Fruit fly (Drosophila melanogaster) whole organism, embryonic: ENCODE data around the gene Tomosyn.

Experiments
- Bgb ChIP-seq: fragments of 200-800 bp; sonication (Bioruptor generic); IDR thresholded peaks from 2 replicates; pipeline ENCODE4 v1.3.6; 2022; ENCODE audit warnings: missing biosample characterization, missing genetic modification characterization; ENCODE audit not compliant: partially characterized antibody
- CG10543 ChIP-seq: fragments of 200-800 bp; sonication (Bioruptor generic); optimal IDR thresholded peaks from 3 replicates; lab custom pipeline; 2017; ENCODE audit warnings: missing biosample characterization, mild to moderate bottlenecking, missing genetic modification characterization, moderate library complexity
- CG10959 ChIP-seq: fragments of 200-800 bp; sonication (Bioruptor generic); IDR thresholded peaks from 2 replicates; pipeline ENCODE4 v1.3.6; 2022; ENCODE audit warnings: missing biosample characterization, missing genetic modification characterization
- CG12104 ChIP-seq: fragments of 200-800 bp; sonication (Bioruptor generic); optimal IDR thresholded peaks from 3 replicates; lab custom pipeline; 2016; ENCODE audit warnings: missing biosample characterization, missing genetic modification characterization
- CG12744 ChIP-seq: fragments of 200-800 bp; sonication (Bioruptor generic); optimal IDR thresholded peaks from 2 replicates; lab custom pipeline; 2016; ENCODE audit warnings: missing biosample characterization, missing genetic modification characterization
- CG15073 ChIP-seq: fragments of 200-800 bp; sonication (Bioruptor generic); optimal IDR thresholded peaks from 2 replicates; lab custom pipeline; 2016; ENCODE audit warnings: missing biosample characterization, missing genetic modification characterization
- CG15269 ChIP-seq: fragments of 200-800 bp; sonication (Bioruptor generic); optimal IDR thresholded peaks from 2 replicates; lab custom pipeline; 2018; ENCODE audit warnings: missing biosample characterization, mild to moderate bottlenecking, missing genetic modification characterization, moderate library complexity
- CG17359 ChIP-seq: fragments of 200-800 bp; sonication (Bioruptor generic); optimal IDR thresholded peaks from 3 replicates; lab custom pipeline; 2018; ENCODE audit warnings: missing biosample characterization, mild to moderate bottlenecking, missing genetic modification characterization, moderate library complexity
- CG18599 ChIP-seq: fragments of 200-800 bp; sonication (Bioruptor generic); optimal IDR thresholded peaks from 3 replicates; lab custom pipeline; 2017; ENCODE audit warnings: missing biosample characterization, missing genetic modification characterization, mild to moderate bottlenecking, moderate library complexity, missing genetic modification reagents
- CG2202 ChIP-seq: fragments of 200-800 bp; sonication (Bioruptor generic); optimal IDR thresholded peaks from 2 replicates; lab custom pipeline; 2018; ENCODE audit warnings: missing biosample characterization, mild to moderate bottlenecking, missing genetic modification characterization
- CG2889 ChIP-seq: fragments of 200-800 bp; sonication (Bioruptor generic); IDR thresholded peaks from 3 replicates; pipeline ENCODE4 v1.3.6; 2022; ENCODE audit warnings: missing biosample characterization, missing genetic modification characterization
- CG32532 ChIP-seq: fragments of 200-800 bp; sonication (Bioruptor generic); IDR thresholded peaks from 2 replicates; pipeline ENCODE4 v1.3.6; 2022; ENCODE audit warnings: missing biosample characterization, missing genetic modification characterization
- CG4404 ChIP-seq: fragments of 200-800 bp; sonication (Bioruptor generic); IDR thresholded peaks from 2 replicates; pipeline ENCODE4 v1.3.6; 2022; ENCODE audit warnings: missing biosample characterization, missing genetic modification characterization
- CG8281 ChIP-seq: fragments of 200-800 bp; sonication (Bioruptor generic); optimal IDR thresholded peaks from 2 replicates; lab custom pipeline; 2018; ENCODE audit warnings: missing biosample characterization, mild to moderate bottlenecking, missing genetic modification characterization, moderate library complexity
- CG8290 ChIP-seq, 3 experiments: fragments of 200-800 bp; sonication (Bioruptor generic); optimal IDR thresholded peaks; 2 replicates each; lab custom pipeline; 2016 to 2019; ENCODE audit warnings: missing biosample characterization in 3 of 3, missing genetic modification characterization in 3 of 3, mild to moderate bottlenecking in 2 of 3, moderate library complexity in 1 of 3
- CG8478 ChIP-seq: fragments of >200 bp; optimal IDR thresholded peaks from 2 replicates; lab custom pipeline; 2018
- CG8944 ChIP-seq: fragments of 200-800 bp; sonication (Bioruptor generic); optimal IDR thresholded peaks from 3 replicates; lab custom pipeline; 2016; ENCODE audit warnings: missing biosample characterization, missing genetic modification characterization
- Dbx ChIP-seq: fragments of 200-800 bp; sonication (Bioruptor generic); IDR thresholded peaks from 3 replicates; pipeline ENCODE4 v1.3.6; 2022; ENCODE audit warnings: missing biosample characterization, missing genetic modification characterization
- Dip3 ChIP-seq: fragments of 200-800 bp; sonication (Bioruptor generic); optimal IDR thresholded peaks from 3 replicates; lab custom pipeline; 2016; ENCODE audit warnings: missing biosample characterization, missing genetic modification characterization
- Dll ChIP-seq: fragments of 200-800 bp; sonication (Bioruptor generic); IDR thresholded peaks from 4 replicates; pipeline ENCODE4 v1.3.6; 2022; ENCODE audit warnings: missing biosample characterization, missing genetic modification characterization; ENCODE audit not compliant: partially characterized antibody
- Dp ChIP-seq: fragments of 200-800 bp; sonication (Bioruptor generic); optimal IDR thresholded peaks from 2 replicates; lab custom pipeline; 2018; ENCODE audit warnings: missing biosample characterization, mild to moderate bottlenecking, missing genetic modification characterization, moderate library complexity
- Elba2 ChIP-seq: fragments of 200-800 bp; sonication (Bioruptor generic); optimal IDR thresholded peaks from 3 replicates; lab custom pipeline; 2016; ENCODE audit warnings: missing biosample characterization, missing genetic modification characterization
- Ets97D ChIP-seq: fragments of 200-800 bp; sonication (Bioruptor generic); optimal IDR thresholded peaks from 3 replicates; lab custom pipeline; 2016; ENCODE audit warnings: missing biosample characterization, missing genetic modification characterization
- HHEX ChIP-seq: fragments of 200-800 bp; sonication (Bioruptor generic); optimal IDR thresholded peaks from 3 replicates; lab custom pipeline; 2017; ENCODE audit warnings: missing biosample characterization, mild to moderate bottlenecking, missing genetic modification characterization, missing genetic modification reagents
- Med ChIP-seq: fragments of 200-800 bp; sonication (Bioruptor generic); peaks from one replicate; lab custom pipeline; 2016; ENCODE audit warnings: missing biosample characterization, missing genetic modification characterization, mild to moderate bottlenecking, inconsistent platforms, moderate library complexity
- Pdp1 ChIP-seq, 2 experiments: fragments of 200-800 bp; sonication (Bioruptor generic); optimal IDR thresholded peaks; 3 replicates each; lab custom pipeline; 2016; ENCODE audit warnings: missing biosample characterization in 2 of 2, missing genetic modification characterization in 2 of 2, mild to moderate bottlenecking in 1 of 2, moderate library complexity in 1 of 2
- Trl ChIP-seq, 3 experiments: fragments of >200 bp in 2 of 3; fragments of 200-800 bp in 1 of 3; sonication (Bioruptor generic) in 1 of 3; optimal IDR thresholded peaks; 2 replicates in 1 of 3; 3 replicates in 2 of 3; lab custom pipeline; 2016 to 2017; ENCODE audit warnings: missing biosample characterization in 1 of 3, missing genetic modification characterization in 1 of 3
- cg ChIP-seq: fragments of 200-800 bp; sonication (Bioruptor generic); optimal IDR thresholded peaks from 3 replicates; lab custom pipeline; 2019; ENCODE audit warnings: missing biosample characterization, mild to moderate bottlenecking, missing genetic modification characterization, moderate library complexity
- chinmo ChIP-seq: fragments of 200-800 bp; sonication (Bioruptor generic); IDR thresholded peaks from 4 replicates; pipeline ENCODE4 v1.3.6; 2022; ENCODE audit warnings: missing biosample characterization, missing genetic modification characterization; ENCODE audit not compliant: partially characterized antibody
- ci ChIP-seq: fragments of 200-800 bp; sonication (Bioruptor generic); IDR thresholded peaks from 3 replicates; pipeline ENCODE4 v1.3.6; 2022; ENCODE audit warnings: missing biosample characterization, missing genetic modification characterization
- cwo ChIP-seq: fragments of 200-800 bp; sonication (Bioruptor generic); optimal IDR thresholded peaks from 3 replicates; lab custom pipeline; 2017; ENCODE audit warnings: missing biosample characterization, missing genetic modification characterization, mild to moderate bottlenecking, moderate library complexity, missing genetic modification reagents
- dm ChIP-seq: fragments of 200-800 bp; sonication (Bioruptor generic); optimal IDR thresholded peaks from 3 replicates; lab custom pipeline; 2016; ENCODE audit warnings: missing biosample characterization, missing genetic modification characterization
- gem ChIP-seq: fragments of 200-800 bp; sonication (Bioruptor generic); optimal IDR thresholded peaks from 2 replicates; lab custom pipeline; 2019; ENCODE audit warnings: missing biosample characterization, mild to moderate bottlenecking, missing genetic modification characterization, moderate library complexity
- gt ChIP-seq: fragments of 200-800 bp; sonication (Bioruptor generic); IDR thresholded peaks from 2 replicates; pipeline ENCODE4 v1.3.6; 2022; ENCODE audit warnings: missing biosample characterization, missing genetic modification characterization
- lab ChIP-seq: fragments of 200-800 bp; sonication (Bioruptor generic); optimal IDR thresholded peaks from 3 replicates; lab custom pipeline; 2017; ENCODE audit warnings: missing biosample characterization, missing genetic modification characterization, mild to moderate bottlenecking, moderate library complexity, missing genetic modification reagents
- luna ChIP-seq: fragments of 200-800 bp; sonication (Bioruptor generic); optimal IDR thresholded peaks from 2 replicates; lab custom pipeline; 2016; ENCODE audit warnings: missing biosample characterization, missing genetic modification characterization
- mirr ChIP-seq: fragments of 200-800 bp; sonication (Bioruptor generic); optimal IDR thresholded peaks from 3 replicates; lab custom pipeline; 2018; ENCODE audit warnings: missing biosample characterization, mild to moderate bottlenecking, missing genetic modification characterization
- mld ChIP-seq: fragments of 200-800 bp; sonication (Bioruptor generic); IDR thresholded peaks from 3 replicates; pipeline ENCODE4 v1.3.6; 2022; ENCODE audit warnings: missing biosample characterization, missing genetic modification characterization; ENCODE audit not compliant: partially characterized antibody
- pb ChIP-seq: fragments of 200-800 bp; sonication (Bioruptor generic); optimal IDR thresholded peaks from 3 replicates; lab custom pipeline; 2016; ENCODE audit warnings: missing biosample characterization, missing genetic modification characterization
- phol ChIP-seq: fragments of 200-800 bp; sonication (Bioruptor generic); optimal IDR thresholded peaks from 3 replicates; lab custom pipeline; 2018; ENCODE audit warnings: missing biosample characterization, mild to moderate bottlenecking, missing genetic modification characterization, moderate library complexity
- pita ChIP-seq: fragments of 200-800 bp; sonication (Bioruptor generic); optimal IDR thresholded peaks from 2 replicates; lab custom pipeline; 2017; ENCODE audit warnings: missing biosample characterization, mild to moderate bottlenecking, missing genetic modification characterization
- sens-2 ChIP-seq: fragments of 200-800 bp; sonication (Bioruptor generic); IDR thresholded peaks from 2 replicates; pipeline ENCODE4 v1.3.6; 2022; ENCODE audit warnings: missing biosample characterization, missing genetic modification characterization
- shn ChIP-seq: fragments of 200-800 bp; sonication (Bioruptor generic); optimal IDR thresholded peaks from 3 replicates; lab custom pipeline; 2016; ENCODE audit warnings: missing biosample characterization, missing genetic modification characterization
- sob ChIP-seq: fragments of 200-800 bp; sonication (Bioruptor generic); IDR thresholded peaks from 2 replicates; pipeline ENCODE4 v1.3.6; 2022; ENCODE audit warnings: missing biosample characterization, missing genetic modification characterization
- stwl ChIP-seq: fragments of 200-800 bp; sonication (Bioruptor generic); optimal IDR thresholded peaks from 3 replicates; lab custom pipeline; 2018; ENCODE audit warnings: missing biosample characterization, mild to moderate bottlenecking, missing genetic modification characterization, moderate library complexity
- tup ChIP-seq: fragments of 200-800 bp; sonication (Bioruptor generic); optimal IDR thresholded peaks from 2 replicates; lab custom pipeline; 2016; ENCODE audit warnings: missing biosample characterization, mild to moderate bottlenecking, missing genetic modification characterization, moderate library complexity
- zen2 ChIP-seq: fragments of 200-800 bp; sonication (Bioruptor generic); IDR thresholded peaks from 3 replicates; pipeline ENCODE4 v1.3.6; 2022; ENCODE audit warnings: missing biosample characterization, missing genetic modification characterization; ENCODE audit not compliant: partially characterized antibody
- zf30C ChIP-seq: fragments of 200-800 bp; sonication (Bioruptor generic); optimal IDR thresholded peaks from 3 replicates; lab custom pipeline; 2018; ENCODE audit warnings: missing biosample characterization, mild to moderate bottlenecking, missing genetic modification characterization

The Tomosyn gene

DNA sequence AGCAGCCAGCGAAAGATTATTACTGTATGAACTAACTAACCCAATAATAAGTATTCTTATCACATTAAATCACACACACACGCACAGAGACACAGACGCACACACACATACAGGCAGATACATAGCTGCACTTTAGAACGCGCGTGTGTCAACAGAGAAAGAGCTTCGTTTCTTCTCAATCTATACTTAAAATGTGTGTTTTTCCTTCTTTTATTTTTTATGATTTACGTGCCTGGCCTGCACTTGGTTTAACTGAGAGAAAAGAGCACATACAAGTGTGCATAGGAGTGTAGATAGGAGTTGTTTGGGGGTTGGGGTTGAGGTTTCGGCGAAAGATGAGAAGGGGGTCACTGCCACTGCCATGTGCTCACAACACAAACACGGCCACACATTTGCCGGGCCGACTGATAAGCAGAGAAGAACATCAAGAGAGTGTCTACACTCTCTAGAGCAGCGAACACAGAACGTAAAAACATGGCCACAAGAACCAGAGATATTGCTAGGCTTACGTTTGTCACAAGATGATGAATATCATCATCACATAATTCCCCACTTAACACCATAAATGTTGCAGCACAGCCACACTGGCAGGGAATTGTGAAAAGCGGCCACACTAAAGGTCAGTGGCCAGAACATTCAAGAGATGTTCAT lies 36.3 kb downstream of the Tomosyn start:
- TF ChIP-seq CG4404 (GFP tag; lab: Robert Waterston, UW), result no peak
- peak; percentile 61 for TF ChIP-seq stwl (tag; lab: Kevin White, UChicago)
- peak; percentile 74 for TF ChIP-seq cg (GFP tag; lab: Kevin White, UChicago)
- no peak for TF ChIP-seq Dp (GFP tag; lab: Kevin White, UChicago)
- no peak for TF ChIP-seq CG17359 (tag; lab: Kevin White, UChicago)
- TF ChIP-seq pb (GFP tag; lab: Kevin White, UChicago), result no peak
- TF ChIP-seq HHEX (GFP tag; lab: Kevin White, UChicago), result peak; percentile 9
- no peak for TF ChIP-seq CG12744
- TF ChIP-seq mld (GFP tag; lab: Robert Waterston, UW), result no peak
- TF ChIP-seq Dip3, result no peak
- TF ChIP-seq CG18599 (GFP tag; lab: Kevin White, UChicago), result no peak
- no peak for TF ChIP-seq CG2202 (tag; lab: Kevin White, UChicago)
- TF ChIP-seq Bgb (GFP tag; lab: Robert Waterston, UW), result no peak
- no peak for TF ChIP-seq CG15073 (GFP tag; lab: Kevin White, UChicago)
- TF ChIP-seq Dbx (GFP tag; lab: Robert Waterston, UW), result peak; percentile 22; the same call in 1 of the 3 replicates
- TF ChIP-seq gem, result no peak
- TF ChIP-seq Elba2 (GFP tag; lab: Kevin White, UChicago), result no peak
- TF ChIP-seq mirr (GFP tag; lab: Kevin White, UChicago), result no peak
- no peak for TF ChIP-seq CG8944 (GFP tag; lab: Kevin White, UChicago)
- no peak for TF ChIP-seq zf30C (GFP tag; lab: Kevin White, UChicago)
- TF ChIP-seq shn (GFP tag; lab: Kevin White, UChicago), result no peak
- no peak for TF ChIP-seq Ets97D
- TF ChIP-seq CG15269 (tag; lab: Kevin White, UChicago), result no peak
- no peak for TF ChIP-seq pita (GFP tag; lab: Kevin White, UChicago)
- TF ChIP-seq sob (GFP tag; lab: Robert Waterston, UW), result no peak
- peak; percentile 57 for TF ChIP-seq Med (GFP tag; lab: Kevin White, UChicago)
- no peak for TF ChIP-seq CG2889 (GFP tag; lab: Robert Waterston, UW)
- peak; percentile 30 for TF ChIP-seq dm (GFP tag; lab: Kevin White, UChicago)
- peak; percentile 2 for TF ChIP-seq CG8290 (GFP tag; optimal IDR thresholded peaks at IDR 0.05; lab: Kevin White, UChicago)
- TF ChIP-seq CG8290 (tag; optimal IDR thresholded peaks at IDR 0.05; lab: Kevin White, UChicago), result peak in 1 of 2 experiments; percentile 11
- TF ChIP-seq Pdp1 (GFP tag; optimal IDR thresholded peaks at IDR 0.05; lab: Kevin White, UChicago), result peak in 1 of 2 experiments; percentile 1
- TF ChIP-seq gt (GFP tag; lab: Robert Waterston, UW), result no peak
- no peak for TF ChIP-seq sens-2
- no peak for TF ChIP-seq phol (tag; lab: Kevin White, UChicago)
- no peak for TF ChIP-seq CG8478 (lab: Kevin White, UChicago)
- no peak for TF ChIP-seq tup (GFP tag; lab: Kevin White, UChicago)
- peak; percentile 46 for TF ChIP-seq CG10543 (GFP tag; lab: Kevin White, UChicago)
- 0 out of 3 replicates have a peak, but pooled peaks have one; percentile 9 for TF ChIP-seq ci (GFP tag; lab: Robert Waterston, UW)
- peak in 1 of 2 experiments; percentile 16 for TF ChIP-seq Trl (optimal IDR thresholded peaks at IDR 0.05; lab: Kevin White, UChicago)
- no peak for TF ChIP-seq Trl (GFP tag; optimal IDR thresholded peaks at IDR 0.05; lab: Kevin White, UChicago)
- TF ChIP-seq Dll, result no peak
- TF ChIP-seq CG10959 (GFP tag; lab: Robert Waterston, UW), result no peak
- TF ChIP-seq CG32532 (GFP tag; lab: Robert Waterston, UW), result no peak
- no peak for TF ChIP-seq luna
- no peak for TF ChIP-seq cwo (GFP tag; lab: Kevin White, UChicago)
- no peak for TF ChIP-seq zen2 (GFP tag; lab: Robert Waterston, UW)
- 0 out of 4 replicates have a peak, but pooled peaks have one; percentile 72 for TF ChIP-seq chinmo
- TF ChIP-seq CG12104, result no peak
- TF ChIP-seq lab (GFP tag; lab: Kevin White, UChicago), result peak; percentile 2
- no peak for TF ChIP-seq CG8281 (tag; lab: Kevin White, UChicago)
